Fruit fly (Drosophila melanogaster) whole organism, pupa: ENCODE results near the gene CG43115.

Source experiments
- CG12605 ChIP-seq: fragments of 200-800 bp; sonication (Bioruptor generic); IDR thresholded peaks from 2 replicates; pipeline ENCODE4 v1.3.6; 2022; ENCODE audit warnings: missing biosample characterization, missing genetic modification characterization
- CG14655 ChIP-seq: fragments of 200-800 bp; sonication (Bioruptor generic); optimal IDR thresholded peaks from 3 replicates; lab custom pipeline; 2017; ENCODE audit warnings: mild to moderate bottlenecking, missing biosample characterization, missing genetic modification reagents, missing genetic modification characterization
- CG15710 ChIP-seq: fragments of 200-800 bp; sonication (Bioruptor generic); optimal IDR thresholded peaks from 2 replicates; lab custom pipeline; 2018; ENCODE audit warnings: missing biosample characterization, mild to moderate bottlenecking, missing genetic modification characterization, moderate library complexity
- CG17806 ChIP-seq: fragments of 200-800 bp; sonication (Bioruptor generic); optimal IDR thresholded peaks from 2 replicates; lab custom pipeline; 2018; ENCODE audit warnings: missing biosample characterization, mild to moderate bottlenecking, missing genetic modification characterization, moderate library complexity
- CG32121 ChIP-seq: fragments of 200-800 bp; sonication (Bioruptor generic); IDR thresholded peaks from 2 replicates; pipeline ENCODE4 v1.3.6; 2022; ENCODE audit warnings: missing biosample characterization, missing genetic modification characterization
- CG4496 ChIP-seq: fragments of 200-800 bp; sonication (Bioruptor generic); IDR thresholded peaks from 3 replicates; pipeline ENCODE4 v1.3.6; 2022; ENCODE audit warnings: missing biosample characterization, missing genetic modification characterization
- CG8301 ChIP-seq: fragments of 200-800 bp; sonication (Bioruptor generic); optimal IDR thresholded peaks from 2 replicates; lab custom pipeline; 2018; ENCODE audit warnings: missing biosample characterization, mild to moderate bottlenecking, missing genetic modification characterization
- D1 ChIP-seq: fragments of 200-800 bp; sonication (Bioruptor generic); optimal IDR thresholded peaks from 2 replicates; lab custom pipeline; 2018; ENCODE audit warnings: missing biosample characterization, mild to moderate bottlenecking, missing genetic modification characterization, moderate library complexity
- EcR ChIP-seq: fragments of 200-800 bp; sonication (Bioruptor generic); optimal IDR thresholded peaks from 3 replicates; lab custom pipeline; 2019; ENCODE audit warnings: missing biosample characterization, missing genetic modification characterization, mild to moderate bottlenecking, moderate library complexity, missing genetic modification reagents
- Pif1A ChIP-seq: fragments of 200-800 bp; sonication (Bioruptor generic); optimal IDR thresholded peaks from 3 replicates; lab custom pipeline; 2016; ENCODE audit warnings: missing biosample characterization, missing genetic modification characterization
- Pif1B ChIP-seq: fragments of 200-800 bp; sonication (Bioruptor generic); optimal IDR thresholded peaks from 3 replicates; lab custom pipeline; 2016; ENCODE audit warnings: missing biosample characterization, missing genetic modification characterization
- Snoo ChIP-seq: fragments of 200-800 bp; sonication (Bioruptor generic); optimal IDR thresholded peaks from 3 replicates; lab custom pipeline; 2017; ENCODE audit warnings: missing biosample characterization, mild to moderate bottlenecking, missing genetic modification characterization, inconsistent platforms
- fd96Ca ChIP-seq: fragments of 200-800 bp; sonication (Bioruptor generic); IDR thresholded peaks from 3 replicates; pipeline ENCODE4 v1.3.6; 2022; ENCODE audit warnings: missing biosample characterization, missing genetic modification characterization

DNA sequence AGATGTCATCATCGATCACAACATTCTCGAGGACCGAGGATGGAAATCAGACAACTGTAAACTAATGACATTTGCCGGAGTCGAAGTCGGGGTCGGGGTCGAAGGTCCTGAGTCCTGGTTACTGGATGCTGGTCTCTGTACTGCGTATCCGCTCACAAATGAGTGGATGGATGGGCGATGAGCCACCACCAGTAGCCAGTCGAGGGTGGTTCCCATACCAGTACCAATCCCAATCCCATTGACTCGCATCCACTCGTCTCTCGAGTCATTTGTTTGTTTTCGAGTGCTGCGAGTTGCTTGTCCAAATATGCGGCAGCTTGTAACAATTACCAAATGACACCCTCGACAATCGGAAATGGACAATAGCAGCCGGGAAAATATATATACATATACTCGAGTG, 33.4 kb downstream of the CG43115 start:
- TF ChIP-seq EcR (GFP tag; lab: Kevin White, UChicago) (no peak), CG32121 (no peak), CG4496 (GFP tag; lab: Robert Waterston, UW) (no peak), CG14655 (GFP tag; lab: Kevin White, UChicago) (no peak), CG15710 (tag; lab: Kevin White, UChicago) (no peak), CG12605 (GFP tag; lab: Robert Waterston, UW) (no peak), Pif1A (GFP tag; lab: Kevin White, UChicago) (no peak), D1 (no peak), Pif1B (GFP tag; lab: Kevin White, UChicago) (no peak), fd96Ca (GFP tag; lab: Robert Waterston, UW) (no peak), CG17806 (tag; lab: Kevin White, UChicago) (no peak), Snoo (no peak), CG8301 (tag; lab: Kevin White, UChicago) (no peak)
